Worm (Caenorhabditis elegans): ENCODE results near the gene F07F6.1.

DNA sequence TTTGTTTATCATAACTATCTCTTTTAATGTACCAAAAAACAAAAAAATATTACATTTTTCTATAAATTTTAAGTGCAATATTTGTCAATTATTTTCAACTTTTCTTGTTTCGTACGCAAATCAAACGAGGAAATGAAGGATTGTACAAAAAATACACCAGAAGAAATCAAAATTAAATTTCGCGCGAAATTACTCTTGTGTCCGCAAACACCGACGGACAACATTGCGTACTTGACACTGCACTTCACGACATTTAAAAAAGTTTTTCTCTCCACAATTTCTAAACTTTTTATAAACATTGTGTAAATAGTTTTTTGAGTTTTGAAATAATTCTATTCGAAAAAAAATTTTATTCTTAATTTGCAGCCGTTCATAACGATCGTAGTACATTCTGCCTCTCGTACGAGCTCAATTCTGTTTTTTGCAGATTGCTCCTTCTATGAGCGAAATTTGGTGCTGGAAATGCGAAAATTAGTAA, 36.3 kb downstream of the F07F6.1 start, which contains the start of gene mrps-16:
- TF ChIP-seq nhr-77 (tag; optimal IDR thresholded peaks at IDR 0.05) (no peak), ZK546.5 (tag; optimal IDR thresholded peaks at IDR 0.05) (no peak), skn-1 (tag; optimal IDR thresholded peaks at IDR 0.05) (no peak), nhr-28 (tag; optimal IDR thresholded peaks at IDR 0.05) (peak; percentile 25), jun-1 (tag; optimal IDR thresholded peaks at IDR 0.05) (no peak), D1046.2 (GFP tag; IDR thresholded peaks at IDR 0.05) (no peak), F37D6.2 (tag; optimal IDR thresholded peaks at IDR 0.05) (no peak), fkh-10 (GFP tag; optimal IDR thresholded peaks at IDR 0.05) (no peak), ztf-11 (tag; optimal IDR thresholded peaks at IDR 0.05) (no peak), mdl-1 (tag; optimal IDR thresholded peaks at IDR 0.05) (no peak), dve-1 (tag; optimal IDR thresholded peaks at IDR 0.05; ENCODE audit: insufficient read depth) (peak; percentile 68), unc-62 (GFP tag; optimal IDR thresholded peaks at IDR 0.05 in 1 of 2) (peak in 1 of 2 experiments; percentile 24), unc-62 (tag; optimal IDR thresholded peaks at IDR 0.05) (no peak), nhr-25 (tag; optimal IDR thresholded peaks at IDR 0.05; ENCODE audit: borderline replicate concordance, insufficient read depth) (peak; percentile 7)
